Worm (Caenorhabditis elegans) whole organism, late embryonic: Measurements from ENCODE around the gene F26C11.3.

ENCODE experiments used
- F13H6.1 ChIP-seq: sonication (generic microtip); optimal IDR thresholded peaks from 2 replicates; lab custom pipeline; 2016; ENCODE audit warnings: missing genetic modification characterization, missing compliant biosample characterization
- ceh-9 ChIP-seq: sonication (generic microtip); optimal IDR thresholded peaks from 2 replicates; lab custom pipeline; 2016; ENCODE audit warnings: mild to moderate bottlenecking, missing genetic modification characterization, inconsistent platforms, missing compliant biosample characterization
- elt-2 ChIP-seq: sonication (generic microtip); optimal IDR thresholded peaks from 2 replicates; lab custom pipeline; 2016; ENCODE audit warnings: missing genetic modification reagents, missing genetic modification characterization, missing compliant biosample characterization
- fkh-10 ChIP-seq: fragments of 150-350 bp; optimal IDR thresholded peaks from 2 replicates; lab custom pipeline; 2014; ENCODE audit warnings: missing biosample characterization, missing genetic modification reagents, missing genetic modification characterization
- fkh-6 ChIP-seq: sonication (generic microtip); optimal IDR thresholded peaks from 2 replicates; lab custom pipeline; 2016; ENCODE audit warnings: missing genetic modification characterization, missing compliant biosample characterization
- hlh-8 ChIP-seq: sonication (generic microtip); optimal IDR thresholded peaks from 2 replicates; lab custom pipeline; 2016; ENCODE audit warnings: missing genotype, missing genetic modification characterization, missing compliant biosample characterization
- mec-3 ChIP-seq: sonication (generic microtip); optimal IDR thresholded peaks from 2 replicates; lab custom pipeline; 2016; ENCODE audit warnings: borderline replicate concordance, missing genetic modification characterization, missing compliant biosample characterization
- nhr-11 ChIP-seq: fragments of 150-350 bp; optimal IDR thresholded peaks from 2 replicates; lab custom pipeline; 2014; ENCODE audit warnings: missing biosample characterization, missing genetic modification characterization
- pag-3 ChIP-seq: sonication (generic microtip); optimal IDR thresholded peaks from 2 replicates; lab custom pipeline; 2016; ENCODE audit warnings: missing compliant biosample characterization, missing genetic modification characterization, borderline replicate concordance
- pha-4 ChIP-seq: fragments of 150-350 bp; optimal IDR thresholded peaks from 2 replicates; lab custom pipeline; 2018; ENCODE audit warnings: missing biosample characterization, missing genetic modification reagents, missing genetic modification characterization
- pqm-1 ChIP-seq: sonication (generic microtip); optimal IDR thresholded peaks from 2 replicates; lab custom pipeline; 2016; ENCODE audit warnings: missing genetic modification characterization, missing compliant biosample characterization
- sox-4 ChIP-seq: sonication (generic microtip); optimal IDR thresholded peaks from 2 replicates; lab custom pipeline; 2017; ENCODE audit warnings: mild to moderate bottlenecking, missing genetic modification characterization, inconsistent platforms, missing compliant biosample characterization
- unc-55 ChIP-seq: sonication (generic microtip); optimal IDR thresholded peaks from 2 replicates; lab custom pipeline; 2017; ENCODE audit warnings: missing biosample characterization, missing genetic modification reagents, missing genetic modification characterization

DNA sequence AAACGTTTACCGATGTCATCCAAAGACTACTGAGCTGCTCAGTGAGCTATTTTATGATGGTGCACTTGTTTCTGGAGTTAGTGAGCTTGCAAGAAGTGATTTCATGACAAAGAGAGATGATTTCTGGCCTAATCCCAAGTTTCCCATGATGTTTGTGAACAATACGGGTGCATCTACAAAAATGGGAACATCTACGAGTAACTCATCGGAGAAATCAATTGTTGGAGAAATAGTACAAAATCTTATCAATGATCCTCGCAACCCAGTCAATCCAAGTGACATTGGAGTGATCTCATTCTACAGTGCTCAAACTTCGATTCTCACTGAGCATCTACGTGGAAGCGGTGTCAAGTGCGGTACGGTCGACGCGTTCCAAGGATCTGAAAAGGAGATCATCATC, 13.6 kb upstream of the F26C11.3 start:
- TF ChIP-seq hlh-8 (tag; lab: Kevin White, UChicago): no peak
- TF ChIP-seq pqm-1: no peak
- no peak for TF ChIP-seq fkh-10 (GFP tag; lab: Kevin White, UChicago)
- no peak for TF ChIP-seq mec-3
- no peak for TF ChIP-seq unc-55
- TF ChIP-seq pha-4 (tag; lab: Kevin White, UChicago): no peak
- no peak for TF ChIP-seq sox-4
- no peak for TF ChIP-seq pag-3 (tag; lab: Kevin White, UChicago)
- TF ChIP-seq fkh-6: no peak
- no peak for TF ChIP-seq elt-2 (tag; lab: Kevin White, UChicago)
- no peak for TF ChIP-seq ceh-9
- no peak for TF ChIP-seq nhr-11 (tag; lab: Kevin White, UChicago)
- no peak for TF ChIP-seq F13H6.1 (tag; lab: Kevin White, UChicago)
